Fruit fly (Drosophila melanogaster) whole organism, embryonic: ENCODE measurements around the gene CG34008.

Source experiments
- Awh ChIP-seq: fragments of 200-800 bp; sonication (Bioruptor generic); IDR thresholded peaks from 2 replicates; pipeline ENCODE4, ENCODE4 v1.3.6; 2022; ENCODE audit warnings: missing biosample characterization, missing genetic modification characterization
- CG11723 ChIP-seq: fragments of 200-800 bp; sonication (Bioruptor generic); optimal IDR thresholded peaks from 2 replicates; lab custom pipeline; 2017; ENCODE audit warnings: missing biosample characterization, mild to moderate bottlenecking, missing genetic modification characterization
- CG12219 ChIP-seq: fragments of 200-800 bp; sonication (Bioruptor generic); optimal IDR thresholded peaks from 3 replicates; lab custom pipeline; 2018; ENCODE audit warnings: missing biosample characterization, mild to moderate bottlenecking, missing genetic modification characterization
- CG13123 ChIP-seq: fragments of 200-800 bp; sonication (Bioruptor generic); optimal IDR thresholded peaks from 2 replicates; lab custom pipeline; 2016; ENCODE audit warnings: missing biosample characterization, missing genetic modification characterization
- CG13424 ChIP-seq: fragments of 200-800 bp; sonication (Bioruptor generic); optimal IDR thresholded peaks from 2 replicates; lab custom pipeline; 2019; ENCODE audit warnings: missing biosample characterization, mild to moderate bottlenecking, missing genetic modification characterization, moderate library complexity
- CG14050 ChIP-seq: fragments of 200-800 bp; sonication (Bioruptor generic); IDR thresholded peaks from 3 replicates; pipeline ENCODE4 v1.3.6; 2022; ENCODE audit warnings: missing biosample characterization, missing genetic modification characterization
- CG15514 ChIP-seq: fragments of 200-800 bp; sonication (Bioruptor generic); optimal IDR thresholded peaks from 3 replicates; lab custom pipeline; 2017; ENCODE audit warnings: missing biosample characterization, missing genetic modification characterization, mild to moderate bottlenecking, moderate library complexity, missing genetic modification reagents
- CG1603 ChIP-seq: fragments of 200-800 bp; sonication (Bioruptor generic); optimal IDR thresholded peaks from 2 replicates; lab custom pipeline; 2019; ENCODE audit warnings: missing biosample characterization, mild to moderate bottlenecking, missing genetic modification characterization, moderate library complexity
- CG1647 ChIP-seq: fragments of 200-800 bp; sonication (Bioruptor generic); optimal IDR thresholded peaks from 3 replicates; lab custom pipeline; 2016; ENCODE audit warnings: missing biosample characterization, missing genetic modification characterization
- CG2202 ChIP-seq: fragments of 200-800 bp; sonication (Bioruptor generic); optimal IDR thresholded peaks from 2 replicates; lab custom pipeline; 2018; ENCODE audit warnings: missing biosample characterization, mild to moderate bottlenecking, missing genetic modification characterization
- CG2875 ChIP-seq: fragments of 200-800 bp; sonication (Bioruptor generic); optimal IDR thresholded peaks from 2 replicates; lab custom pipeline; 2017; ENCODE audit warnings: missing biosample characterization, mild to moderate bottlenecking, missing genetic modification characterization, missing genetic modification reagents
- CG3847 ChIP-seq: fragments of 200-800 bp; sonication (Bioruptor generic); IDR thresholded peaks from 2 replicates; pipeline ENCODE4 v1.3.6; 2022; ENCODE audit warnings: missing biosample characterization, missing genetic modification characterization
- CG5245 ChIP-seq: fragments of 200-800 bp; sonication (Bioruptor generic); optimal IDR thresholded peaks from 3 replicates; lab custom pipeline; 2016; ENCODE audit warnings: missing biosample characterization, missing genetic modification characterization
- CG7987 ChIP-seq: fragments of 200-800 bp; sonication (Bioruptor generic); optimal IDR thresholded peaks from 2 replicates; lab custom pipeline; 2018; ENCODE audit warnings: missing biosample characterization, mild to moderate bottlenecking, missing genetic modification characterization, moderate library complexity
- Chrac-16 ChIP-seq: fragments of 200-800 bp; sonication (Bioruptor generic); optimal IDR thresholded peaks from 3 replicates; lab custom pipeline; 2016; ENCODE audit warnings: missing biosample characterization, missing genetic modification characterization
- Doc3 ChIP-seq: fragments of 200-800 bp; sonication (Bioruptor generic); IDR thresholded peaks from 3 replicates; pipeline ENCODE4 v1.3.6; 2022; ENCODE audit warnings: missing biosample characterization, missing genetic modification characterization; ENCODE audit not compliant: partially characterized antibody
- Dp ChIP-seq: fragments of 200-800 bp; sonication (Bioruptor generic); optimal IDR thresholded peaks from 2 replicates; lab custom pipeline; 2018; ENCODE audit warnings: missing biosample characterization, mild to moderate bottlenecking, missing genetic modification characterization, moderate library complexity
- Drgx ChIP-seq: fragments of 200-800 bp; sonication (Bioruptor generic); IDR thresholded peaks from 2 replicates; pipeline ENCODE4 v1.3.6; 2022; ENCODE audit warnings: missing biosample characterization, missing genetic modification characterization
- Max ChIP-seq: fragments of 200-800 bp; sonication (Bioruptor generic); optimal IDR thresholded peaks from 2 replicates; lab custom pipeline; 2016; ENCODE audit warnings: missing biosample characterization, mild to moderate bottlenecking, missing genetic modification characterization
- Myb ChIP-seq: fragments of 200-800 bp; sonication (Bioruptor generic); optimal IDR thresholded peaks from 2 replicates; lab custom pipeline; 2016; ENCODE audit warnings: missing biosample characterization, missing genetic modification characterization
- Pdp1 ChIP-seq, 2 experiments: fragments of 200-800 bp; sonication (Bioruptor generic); optimal IDR thresholded peaks; 3 replicates each; lab custom pipeline; 2016; ENCODE audit warnings: missing biosample characterization in 2 of 2, missing genetic modification characterization in 2 of 2, mild to moderate bottlenecking in 1 of 2, moderate library complexity in 1 of 2
- Sin3A ChIP-seq: fragments of >200 bp; optimal IDR thresholded peaks from 2 replicates; lab custom pipeline; 2018
- Taf1 ChIP-seq: fragments of 200-800 bp; sonication (Bioruptor generic); IDR thresholded peaks from 2 replicates; pipeline ENCODE4 v1.3.6; 2022; ENCODE audit warnings: missing biosample characterization, missing genetic modification characterization
- Xrp1 ChIP-seq: fragments of 200-800 bp; sonication (Bioruptor generic); IDR thresholded peaks from 2 replicates; pipeline ENCODE4 v1.3.6; 2022; ENCODE audit warnings: missing biosample characterization, missing genetic modification characterization
- ac ChIP-seq: fragments of 200-800 bp; sonication (Bioruptor generic); optimal IDR thresholded peaks from 3 replicates; lab custom pipeline; 2017; ENCODE audit warnings: missing biosample characterization, mild to moderate bottlenecking, missing genetic modification characterization
- amos ChIP-seq: fragments of 200-800 bp; sonication (Bioruptor generic); IDR thresholded peaks from 2 replicates; pipeline ENCODE4 v1.3.6; 2022; ENCODE audit warnings: missing biosample characterization, missing genetic modification characterization; ENCODE audit not compliant: partially characterized antibody
- ap ChIP-seq: fragments of 200-800 bp; sonication (Bioruptor generic); IDR thresholded peaks from 2 replicates; pipeline ENCODE4 v1.3.6; 2022; ENCODE audit warnings: missing biosample characterization, missing genetic modification characterization
- az2 ChIP-seq: fragments of 200-800 bp; sonication (Bioruptor generic); optimal IDR thresholded peaks from 3 replicates; lab custom pipeline; 2016; ENCODE audit warnings: missing biosample characterization, missing genetic modification characterization
- bbx ChIP-seq: fragments of 200-800 bp; sonication (Bioruptor generic); IDR thresholded peaks from 2 replicates; pipeline ENCODE4 v1.3.6; 2022; ENCODE audit warnings: missing biosample characterization, missing genetic modification characterization; ENCODE audit not compliant: partially characterized antibody
- cas ChIP-seq: fragments of 200-800 bp; sonication (Bioruptor generic); IDR thresholded peaks from 2 replicates; pipeline ENCODE4 v1.3.6; 2022; ENCODE audit warnings: missing biosample characterization, missing genetic modification characterization
- cato ChIP-seq: fragments of 200-800 bp; sonication (Bioruptor generic); optimal IDR thresholded peaks from 2 replicates; lab custom pipeline; 2016; ENCODE audit warnings: missing biosample characterization, missing genetic modification characterization, borderline replicate concordance
- cg ChIP-seq: fragments of 200-800 bp; sonication (Bioruptor generic); optimal IDR thresholded peaks from 3 replicates; lab custom pipeline; 2019; ENCODE audit warnings: missing biosample characterization, mild to moderate bottlenecking, missing genetic modification characterization, moderate library complexity
- disco-r ChIP-seq: fragments of 200-800 bp; sonication (Bioruptor generic); optimal IDR thresholded peaks from 2 replicates; lab custom pipeline; 2016; ENCODE audit warnings: missing biosample characterization, missing genetic modification characterization
- exex ChIP-seq: fragments of 200-800 bp; sonication (Bioruptor generic); optimal IDR thresholded peaks from 4 replicates; lab custom pipeline; 2018; ENCODE audit warnings: missing biosample characterization, mild to moderate bottlenecking, missing genetic modification characterization, moderate library complexity
- fd3F ChIP-seq: fragments of 200-800 bp; sonication (Bioruptor generic); optimal IDR thresholded peaks from 2 replicates; lab custom pipeline; 2018; ENCODE audit warnings: missing biosample characterization, mild to moderate bottlenecking, missing genetic modification characterization, moderate library complexity
- fu2 ChIP-seq: fragments of 200-800 bp; sonication (Bioruptor generic); optimal IDR thresholded peaks from 2 replicates; lab custom pipeline; 2016; ENCODE audit warnings: missing biosample characterization, missing genetic modification characterization
- gcm2 ChIP-seq: fragments of 200-800 bp; sonication (Bioruptor generic); optimal IDR thresholded peaks from 2 replicates; lab custom pipeline; 2016; ENCODE audit warnings: missing biosample characterization, missing genetic modification characterization
- gro ChIP-seq: fragments of 200-800 bp; sonication (Bioruptor generic); optimal IDR thresholded peaks from 2 replicates; lab custom pipeline; 2016; ENCODE audit warnings: missing biosample characterization, missing genetic modification characterization
- h ChIP-seq: fragments of >200 bp; optimal IDR thresholded peaks from 2 replicates; lab custom pipeline; 2017
- ham ChIP-seq: fragments of 200-800 bp; sonication (Bioruptor generic); IDR thresholded peaks from 2 replicates; pipeline ENCODE4 v1.3.6; 2022; ENCODE audit warnings: missing biosample characterization, missing genetic modification characterization
- lmd ChIP-seq: fragments of 200-800 bp; sonication (Bioruptor generic); IDR thresholded peaks from 2 replicates; pipeline ENCODE4 v1.3.6; 2022; ENCODE audit warnings: missing biosample characterization, missing genetic modification characterization
- nerfin-2 ChIP-seq: fragments of 200-800 bp; sonication (Bioruptor generic); IDR thresholded peaks from 2 replicates; pipeline ENCODE4 v1.3.6; 2022; ENCODE audit warnings: missing biosample characterization, missing genetic modification characterization; ENCODE audit not compliant: partially characterized antibody
- nom ChIP-seq: fragments of 200-800 bp; sonication (Bioruptor generic); optimal IDR thresholded peaks from 2 replicates; lab custom pipeline; 2017; ENCODE audit warnings: missing biosample characterization, missing genetic modification characterization, mild to moderate bottlenecking, moderate library complexity, missing genetic modification reagents
- pho ChIP-seq: fragments of 200-800 bp; sonication (Bioruptor generic); optimal IDR thresholded peaks from 2 replicates; lab custom pipeline; 2016; ENCODE audit warnings: missing biosample characterization, missing genetic modification characterization
- pnt ChIP-seq: fragments of 200-800 bp; sonication (Bioruptor generic); optimal IDR thresholded peaks from 3 replicates; lab custom pipeline; 2016; ENCODE audit warnings: missing biosample characterization, missing genetic modification characterization
- sna ChIP-seq: fragments of 200-800 bp; sonication (Bioruptor generic); IDR thresholded peaks from 2 replicates; pipeline ENCODE4 v1.3.6; 2022; ENCODE audit warnings: missing biosample characterization, missing genetic modification characterization; ENCODE audit not compliant: partially characterized antibody
- unpg ChIP-seq: fragments of 200-800 bp; sonication (Bioruptor generic); optimal IDR thresholded peaks from 3 replicates; lab custom pipeline; 2018; ENCODE audit warnings: missing biosample characterization, mild to moderate bottlenecking, missing genetic modification characterization, moderate library complexity
- z ChIP-seq: fragments of 200-800 bp; sonication (Bioruptor generic); IDR thresholded peaks from 3 replicates; pipeline ENCODE4 v1.3.6; 2022; ENCODE audit warnings: missing biosample characterization, missing genetic modification characterization

The CG34008 gene

DNA sequence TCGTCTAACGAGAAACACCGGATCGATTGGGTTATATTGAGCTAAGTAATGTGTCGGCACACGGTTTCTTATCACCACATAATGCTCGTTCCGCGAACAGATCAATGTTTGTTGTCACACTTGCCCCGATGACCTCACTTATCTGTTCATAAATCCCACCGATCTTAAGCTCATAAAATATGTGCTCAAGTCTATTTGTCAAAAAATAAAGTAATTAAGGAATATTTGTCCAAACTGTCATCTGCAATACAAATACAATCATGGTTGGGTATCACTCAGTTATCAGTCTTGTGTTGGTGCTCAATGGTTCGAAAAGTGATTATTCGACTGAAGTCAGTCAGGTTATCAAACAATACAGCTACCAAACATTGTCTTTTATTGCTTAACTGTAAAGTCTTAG, 33.1 kb downstream of the CG34008 start (continued):
- no peak for TF ChIP-seq fu2 (GFP tag; lab: Kevin White, UChicago)
- TF ChIP-seq Taf1, result no peak
- TF ChIP-seq Doc3 (GFP tag; lab: Robert Waterston, UW), result no peak
- TF ChIP-seq Xrp1, result peak; percentile 54; the same call in 1 of the 2 replicates
- TF ChIP-seq sna (GFP tag; lab: Robert Waterston, UW), result no peak
- no peak for TF ChIP-seq cas
- no peak for TF ChIP-seq CG12219 (GFP tag; lab: Kevin White, UChicago)
- no peak for TF ChIP-seq bbx (GFP tag; lab: Robert Waterston, UW)
- no peak for TF ChIP-seq CG14050 (GFP tag; lab: Robert Waterston, UW)
- TF ChIP-seq CG11723, result no peak
- TF ChIP-seq nerfin-2 (GFP tag; lab: Robert Waterston, UW), result no peak
- TF ChIP-seq exex, result peak; percentile 37
- peak; percentile 62 for TF ChIP-seq CG1603 (tag; lab: Kevin White, UChicago)
- no peak for TF ChIP-seq CG15514 (GFP tag; lab: Kevin White, UChicago)
- no peak for TF ChIP-seq unpg (GFP tag; lab: Kevin White, UChicago)
- TF ChIP-seq Chrac-16 (GFP tag; lab: Kevin White, UChicago), result no peak
- no peak for TF ChIP-seq CG3847 (GFP tag; lab: Robert Waterston, UW)
- TF ChIP-seq gro (GFP tag; lab: Kevin White, UChicago), result peak; percentile 34
- TF ChIP-seq CG1647, result no peak
- TF ChIP-seq disco-r, result no peak
- TF ChIP-seq Awh (GFP tag; lab: Robert Waterston, UW), result no peak
- peak; percentile 51 for TF ChIP-seq CG2202 (tag; lab: Kevin White, UChicago)
- TF ChIP-seq Pdp1 (GFP tag; optimal IDR thresholded peaks at IDR 0.05; lab: Kevin White, UChicago), result peak in 1 of 2 experiments; percentile 41
- no peak for TF ChIP-seq nom (GFP tag; lab: Kevin White, UChicago)
- no peak for TF ChIP-seq CG7987 (GFP tag; lab: Kevin White, UChicago)
- TF ChIP-seq, all 482 proteins: peak for 40

DNA sequence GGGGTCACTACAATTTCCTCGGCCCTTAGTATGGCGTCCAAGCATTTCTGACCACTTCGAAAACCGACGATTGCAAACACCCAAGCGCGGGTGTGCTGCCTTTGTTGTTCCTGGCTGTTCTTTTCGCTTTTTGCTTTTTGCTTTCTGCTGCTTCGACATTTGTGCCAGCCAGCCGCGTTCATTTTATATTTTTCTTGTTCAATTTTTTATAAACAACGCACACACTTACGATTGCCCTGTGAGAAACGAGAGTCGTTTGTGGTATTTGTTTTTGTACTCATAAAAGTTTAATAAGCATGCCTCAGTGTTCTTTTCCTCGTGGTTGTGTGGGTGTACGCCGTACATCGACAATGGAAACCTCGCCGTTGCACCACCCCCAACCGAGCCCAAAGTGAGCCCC, 33.6 kb downstream of the CG34008 start:
- TF ChIP-seq z (GFP tag; lab: Robert Waterston, UW) (no peak), ap (no peak), pho (GFP tag; lab: Kevin White, UChicago) (no peak), ac (no peak), nom (GFP tag; lab: Kevin White, UChicago) (peak; percentile 13), amos (GFP tag; lab: Robert Waterston, UW) (no peak), cato (GFP tag; lab: Kevin White, UChicago) (no peak), Myb (GFP tag; lab: Kevin White, UChicago) (no peak), CG2875 (GFP tag; lab: Kevin White, UChicago) (no peak), CG3847 (GFP tag; lab: Robert Waterston, UW) (no peak), cg (GFP tag; lab: Kevin White, UChicago) (peak; percentile 40), Drgx (GFP tag; lab: Robert Waterston, UW) (peak; percentile 49)

DNA sequence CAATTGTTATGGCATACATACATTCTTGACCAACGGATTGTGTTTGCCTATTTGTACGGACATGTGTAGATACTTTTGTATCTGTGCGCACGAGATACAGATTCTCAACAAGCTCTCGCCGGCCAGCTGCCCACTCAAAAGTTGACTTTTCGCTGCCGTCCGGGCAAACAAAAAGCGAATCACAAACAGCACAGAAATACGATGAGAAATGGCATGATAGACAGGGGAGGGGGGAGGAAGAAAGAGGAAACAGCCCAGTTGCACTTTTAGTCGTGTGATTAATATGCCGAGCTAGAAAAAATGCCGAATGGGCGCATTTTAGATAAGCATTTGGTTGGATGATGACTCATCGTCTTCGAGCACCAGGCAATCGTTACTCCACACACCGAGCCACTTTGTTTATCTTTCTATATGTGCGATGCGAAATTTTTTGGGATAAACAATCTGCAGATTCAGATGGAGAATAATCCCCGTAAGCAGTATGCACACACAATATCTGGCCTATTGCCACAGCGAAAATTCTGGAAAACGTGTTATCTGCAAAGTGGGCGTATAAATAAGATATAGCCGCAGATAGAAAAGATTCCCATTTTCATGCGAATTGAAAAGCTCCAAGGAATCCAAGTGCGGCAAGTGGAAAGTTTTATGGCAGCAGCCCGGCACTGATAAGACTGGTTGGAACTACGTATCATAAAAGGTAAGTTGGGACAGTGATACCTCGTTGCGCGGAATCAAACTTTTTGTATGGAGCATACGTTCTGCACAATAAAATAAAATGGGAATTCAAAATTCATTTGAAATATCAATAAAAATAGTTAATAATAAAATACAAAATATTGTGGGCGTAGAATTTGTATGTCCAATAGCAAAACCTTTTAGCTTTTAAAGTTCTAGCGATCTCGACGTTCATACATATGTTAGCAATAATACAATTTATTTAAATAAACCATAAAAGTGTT, 34.4 kb downstream of the CG34008 start:
- TF ChIP-seq fd3F (GFP tag; lab: Kevin White, UChicago), result no peak
- TF ChIP-seq lmd (GFP tag; lab: Robert Waterston, UW), result no peak
- TF ChIP-seq CG13424 (tag; lab: Kevin White, UChicago), result no peak
- no peak for TF ChIP-seq disco-r
- TF ChIP-seq gcm2 (GFP tag; lab: Kevin White, UChicago), result no peak
- TF ChIP-seq Max (GFP tag; lab: Kevin White, UChicago), result no peak
- TF ChIP-seq Sin3A (lab: Kevin White, UChicago), result no peak
- no peak for TF ChIP-seq ham (GFP tag; lab: Robert Waterston, UW)
- no peak for TF ChIP-seq Dp (GFP tag; lab: Kevin White, UChicago)
- no peak for TF ChIP-seq CG5245 (GFP tag; lab: Kevin White, UChicago)
- TF ChIP-seq az2 (GFP tag; lab: Kevin White, UChicago), result no peak
- no peak for TF ChIP-seq CG13123 (GFP tag; lab: Kevin White, UChicago)
- no peak for TF ChIP-seq h (lab: Kevin White, UChicago)
- TF ChIP-seq pnt (GFP tag; lab: Kevin White, UChicago), result no peak
